Worm (Caenorhabditis elegans) whole organism, late embryonic: ENCODE results near the gene srz-24.
"Not testable (repeated sequence)": the region's sequence is repeated elsewhere in the genome, so short reads cannot be mapped to it uniquely, and the experiment has no call there.

Experiments
- C08G9.2 ChIP-seq: sonication (generic microtip); optimal IDR thresholded peaks from 2 replicates; lab custom pipeline; 2016; ENCODE audit warnings: mild to moderate bottlenecking, missing genetic modification characterization, moderate library complexity, missing compliant biosample characterization
- F13H6.1 ChIP-seq: sonication (generic microtip); optimal IDR thresholded peaks from 2 replicates; lab custom pipeline; 2016; ENCODE audit warnings: missing genetic modification characterization, missing compliant biosample characterization
- K09A11.1 ChIP-seq: sonication (generic microtip); optimal IDR thresholded peaks from 2 replicates; lab custom pipeline; 2017; ENCODE audit warnings: antibody characterized with exemption, mild to moderate bottlenecking, missing genetic modification characterization, missing compliant biosample characterization; ENCODE audit not compliant: insufficient read depth
- ama-1 ChIP-seq: fragments of 150-350 bp; optimal IDR thresholded peaks from 2 replicates; lab custom pipeline; 2014
- ceh-14 ChIP-seq: sonication (generic microtip); optimal IDR thresholded peaks from 2 replicates; lab custom pipeline; 2016; ENCODE audit warnings: missing genotype, missing genetic modification characterization, missing compliant biosample characterization
- ceh-18 ChIP-seq: sonication (generic microtip); optimal IDR thresholded peaks from 2 replicates; lab custom pipeline; 2016; ENCODE audit warnings: missing genetic modification characterization, missing compliant biosample characterization
- ceh-2 ChIP-seq: sonication (generic microtip); optimal IDR thresholded peaks from 2 replicates; lab custom pipeline; 2016; ENCODE audit warnings: missing genotype, missing genetic modification characterization, missing compliant biosample characterization
- ceh-22 ChIP-seq: sonication (generic microtip); optimal IDR thresholded peaks from 2 replicates; lab custom pipeline; 2017; ENCODE audit warnings: missing biosample characterization, missing genetic modification characterization
- ceh-30 ChIP-seq: fragments of 150-350 bp; optimal IDR thresholded peaks from 2 replicates; lab custom pipeline; 2014; ENCODE audit warnings: missing biosample characterization, missing genetic modification characterization
- dmd-4 ChIP-seq: sonication (generic microtip); optimal IDR thresholded peaks from 2 replicates; lab custom pipeline; 2016; ENCODE audit warnings: borderline replicate concordance, missing genetic modification characterization, missing compliant biosample characterization
- dve-1 ChIP-seq: sonication (generic microtip); optimal IDR thresholded peaks from 2 replicates; lab custom pipeline; 2017; ENCODE audit warnings: antibody characterized with exemption, mild to moderate bottlenecking, missing genetic modification characterization, missing compliant biosample characterization
- elt-2 ChIP-seq: sonication (generic microtip); optimal IDR thresholded peaks from 2 replicates; lab custom pipeline; 2016; ENCODE audit warnings: missing genetic modification reagents, missing genetic modification characterization, missing compliant biosample characterization
- elt-4 ChIP-seq: sonication (generic microtip); optimal IDR thresholded peaks from 2 replicates; lab custom pipeline; 2016; ENCODE audit warnings: missing genetic modification characterization, missing compliant biosample characterization
- ets-4 ChIP-seq: sonication (generic microtip); optimal IDR thresholded peaks from 2 replicates; lab custom pipeline; 2016; ENCODE audit warnings: missing genetic modification characterization, missing compliant biosample characterization
- fax-1 ChIP-seq: sonication (generic microtip); optimal IDR thresholded peaks from 2 replicates; lab custom pipeline; 2016; ENCODE audit warnings: missing genotype, missing genetic modification characterization, missing compliant biosample characterization
- fkh-10 ChIP-seq: fragments of 150-350 bp; optimal IDR thresholded peaks from 2 replicates; lab custom pipeline; 2014; ENCODE audit warnings: missing biosample characterization, missing genetic modification reagents, missing genetic modification characterization
- hlh-13 ChIP-seq: fragments of 200-800 bp; sonication (Bioruptor generic); optimal IDR thresholded peaks from 2 replicates; lab custom pipeline; 2018; ENCODE audit warnings: mild to moderate bottlenecking, missing genetic modification characterization, missing compliant biosample characterization
- hlh-15 ChIP-seq: sonication (generic microtip); optimal IDR thresholded peaks from 2 replicates; lab custom pipeline; 2016; ENCODE audit warnings: missing genetic modification characterization, missing compliant biosample characterization
- hlh-8 ChIP-seq: sonication (generic microtip); optimal IDR thresholded peaks from 2 replicates; lab custom pipeline; 2016; ENCODE audit warnings: missing genotype, missing genetic modification characterization, missing compliant biosample characterization
- lim-6 ChIP-seq: sonication (generic microtip); optimal IDR thresholded peaks from 2 replicates; lab custom pipeline; 2016; ENCODE audit warnings: missing genetic modification characterization, missing compliant biosample characterization
- mec-3 ChIP-seq: sonication (generic microtip); optimal IDR thresholded peaks from 2 replicates; lab custom pipeline; 2016; ENCODE audit warnings: borderline replicate concordance, missing genetic modification characterization, missing compliant biosample characterization
- npax-4 ChIP-seq: sonication (generic microtip); optimal IDR thresholded peaks from 2 replicates; lab custom pipeline; 2016; ENCODE audit warnings: missing genetic modification characterization, missing compliant biosample characterization
- pag-3 ChIP-seq: sonication (generic microtip); optimal IDR thresholded peaks from 2 replicates; lab custom pipeline; 2016; ENCODE audit warnings: missing compliant biosample characterization, missing genetic modification characterization, borderline replicate concordance
- pax-1 ChIP-seq: fragments of 150-350 bp; optimal IDR thresholded peaks from 2 replicates; lab custom pipeline; 2014; ENCODE audit warnings: missing biosample characterization, missing genetic modification characterization
- pqm-1 ChIP-seq: sonication (generic microtip); optimal IDR thresholded peaks from 2 replicates; lab custom pipeline; 2016; ENCODE audit warnings: missing genetic modification characterization, missing compliant biosample characterization
- pros-1 ChIP-seq: fragments of 150-350 bp; optimal IDR thresholded peaks from 2 replicates; lab custom pipeline; 2014; ENCODE audit warnings: missing biosample characterization, missing genetic modification reagents, missing genetic modification characterization
- rnt-1 ChIP-seq: sonication (generic microtip); optimal IDR thresholded peaks from 2 replicates; lab custom pipeline; 2016; ENCODE audit warnings: missing genetic modification characterization, missing compliant biosample characterization
- sox-2 ChIP-seq: fragments of 200-800 bp; sonication (Bioruptor generic); IDR thresholded peaks from 2 replicates; pipeline ENCODE4 v1.3.6; 2022; ENCODE audit warnings: missing genetic modification reagents, missing genetic modification characterization, missing compliant biosample characterization
- syd-9 ChIP-seq: sonication (generic microtip); optimal IDR thresholded peaks from 2 replicates; lab custom pipeline; 2016; ENCODE audit warnings: mild to moderate bottlenecking, missing genetic modification characterization, moderate library complexity, missing compliant biosample characterization
- tbx-2 ChIP-seq: sonication (generic microtip); optimal IDR thresholded peaks from 2 replicates; lab custom pipeline; 2016; ENCODE audit warnings: missing genetic modification characterization, missing compliant biosample characterization
- tbx-7 ChIP-seq: sonication (generic microtip); optimal IDR thresholded peaks from 2 replicates; lab custom pipeline; 2016; ENCODE audit warnings: missing genotype, missing genetic modification characterization, missing compliant biosample characterization
- ttx-3 ChIP-seq: sonication (generic microtip); optimal IDR thresholded peaks from 2 replicates; lab custom pipeline; 2016; ENCODE audit warnings: missing genetic modification reagents, missing genetic modification characterization, missing compliant biosample characterization
- ztf-16 ChIP-seq: sonication (generic microtip); optimal IDR thresholded peaks from 2 replicates; lab custom pipeline; 2017; ENCODE audit warnings: missing genetic modification characterization, missing compliant biosample characterization

The srz-24 gene

ce11 chrIV:5016461-5016860 lies 35.5 kb upstream of the srz-24 start, which contains the start of gene ssq-4:
ssq-4 (plus strand) TSS chrIV:5016479.
- TF ChIP-seq rnt-1 (tag; lab: Kevin White, UChicago); fkh-10 (GFP tag; lab: Kevin White, UChicago); ceh-18 (tag; lab: Kevin White, UChicago): not testable (repeated sequence)

DNA sequence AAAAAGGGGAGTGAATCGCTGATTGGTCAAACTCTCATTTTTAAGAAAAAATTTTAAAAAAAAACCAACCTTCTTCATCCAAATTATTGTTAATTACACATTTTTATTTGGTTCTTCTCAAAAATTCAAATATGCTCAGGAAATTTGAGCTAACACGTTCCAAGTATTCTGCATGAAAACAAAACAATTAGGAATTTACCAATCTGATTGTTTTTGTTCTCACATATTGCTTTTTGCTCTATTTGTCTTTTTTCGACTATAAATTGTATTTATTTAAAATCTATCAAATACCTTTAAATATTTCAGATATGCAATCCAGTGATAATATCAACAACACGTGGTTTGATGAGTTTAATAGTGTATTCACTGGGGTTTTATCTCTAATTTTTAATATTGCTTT lies 31.3 kb upstream of the srz-24 start, which contains the start of gene srm-1:
srm-1 (plus strand) TSS at position 301 of the 400 bp plus-strand sequence.
- no peak for TF ChIP-seq fax-1
- TF ChIP-seq ttx-3 (tag; lab: Kevin White, UChicago) = no peak
- TF ChIP-seq hlh-15 = no peak
- TF ChIP-seq hlh-13 (GFP tag; lab: Kevin White, UChicago) = no peak

- TF ChIP-seq ttx-3 (tag; lab: Kevin White, UChicago) = no peak
- no peak for TF ChIP-seq ceh-2 (tag; lab: Kevin White, UChicago)
- no peak for TF ChIP-seq sox-2
- TF ChIP-seq rnt-1 (tag; lab: Kevin White, UChicago) = no peak
- TF ChIP-seq ceh-18 (tag; lab: Kevin White, UChicago) = no peak
- no peak for TF ChIP-seq pros-1 (tag; lab: Kevin White, UChicago)
- TF ChIP-seq hlh-13 (GFP tag; lab: Kevin White, UChicago) = no peak
- no peak for TF ChIP-seq C08G9.2 (tag; lab: Kevin White, UChicago)
- no peak for TF ChIP-seq elt-4
- no peak for TF ChIP-seq tbx-7 (tag; lab: Kevin White, UChicago)
Measured at ce11 chrIV:5008378-5008777, 27.5 kb upstream of the srz-24 start, which contains the start of gene srm-2. srm-2 (plus strand) TSS chrIV:5008678.

ce11 chrIV:5005154-5005553 lies 24.2 kb upstream of the srz-24 start:
- TF ChIP-seq syd-9 (tag; lab: Kevin White, UChicago) = no peak
- TF ChIP-seq rnt-1 (tag; lab: Kevin White, UChicago) = no peak
- TF ChIP-seq lim-6 = no peak
- TF ChIP-seq pros-1 (tag; lab: Kevin White, UChicago) = no peak
- TF ChIP-seq sox-2 = no peak
- TF ChIP-seq ceh-22 (tag; lab: Kevin White, UChicago) = no peak
- TF ChIP-seq pag-3 (tag; lab: Kevin White, UChicago) = no peak
- TF ChIP-seq F13H6.1 (tag; lab: Kevin White, UChicago) = no peak
- TF ChIP-seq elt-4 = no peak
- TF ChIP-seq dve-1 = no peak
- TF ChIP-seq dmd-4 (tag; lab: Kevin White, UChicago) = no peak
- no peak for TF ChIP-seq mec-3 (tag; lab: Kevin White, UChicago)
- TF ChIP-seq pax-1 (tag; lab: Kevin White, UChicago) = no peak
- no peak for TF ChIP-seq tbx-2
- no peak for TF ChIP-seq ceh-14
- TF ChIP-seq hlh-15 = no peak
- TF ChIP-seq, all 69 proteins: peak for 0

- TF ChIP-seq ets-4 (tag; lab: Kevin White, UChicago) = no peak
- TF ChIP-seq hlh-8 (tag; lab: Kevin White, UChicago) = no peak
- TF ChIP-seq npax-4 (tag; lab: Kevin White, UChicago) = no peak
- TF ChIP-seq K09A11.1 (tag; lab: Kevin White, UChicago) = no peak
- TF ChIP-seq pqm-1 (tag; lab: Kevin White, UChicago) = no peak
- TF ChIP-seq F13H6.1 (tag; lab: Kevin White, UChicago) = no peak
- no peak for TF ChIP-seq ama-1
- TF ChIP-seq ztf-16 = no peak
- TF ChIP-seq fkh-10 (GFP tag; lab: Kevin White, UChicago) = no peak
- no peak for TF ChIP-seq ceh-30 (tag; lab: Kevin White, UChicago)
- TF ChIP-seq elt-2 (tag; lab: Kevin White, UChicago) = no peak
- TF ChIP-seq hlh-13 (GFP tag; lab: Kevin White, UChicago) = no peak
- no peak for TF ChIP-seq ceh-18 (tag; lab: Kevin White, UChicago)
- TF ChIP-seq, all 69 proteins: peak for 0
Measured at ce11 chrIV:5002448-5002847, 21.5 kb upstream of the srz-24 start, which contains the start of gene pes-1. pes-1 (plus strand) TSS chrIV:5002748.
